Fruit fly (Drosophila melanogaster) whole organism, embryonic: ENCODE data around the gene Slob.

Experiments used
- Bdp1 ChIP-seq: fragments of 200-800 bp; sonication (Bioruptor generic); optimal IDR thresholded peaks from 3 replicates; lab custom pipeline; 2016; ENCODE audit warnings: missing biosample characterization, missing genetic modification characterization
- CG10274 ChIP-seq: fragments of 200-800 bp; sonication (Bioruptor generic); optimal IDR thresholded peaks from 3 replicates; lab custom pipeline; 2017; ENCODE audit warnings: missing biosample characterization, mild to moderate bottlenecking, missing genetic modification characterization
- CG10543 ChIP-seq: fragments of 200-800 bp; sonication (Bioruptor generic); optimal IDR thresholded peaks from 3 replicates; lab custom pipeline; 2017; ENCODE audit warnings: missing biosample characterization, mild to moderate bottlenecking, missing genetic modification characterization, moderate library complexity
- CG10959 ChIP-seq: fragments of 200-800 bp; sonication (Bioruptor generic); IDR thresholded peaks from 2 replicates; pipeline ENCODE4 v1.3.6; 2022; ENCODE audit warnings: missing biosample characterization, missing genetic modification characterization
- CG10979 ChIP-seq: fragments of 200-800 bp; sonication (Bioruptor generic); optimal IDR thresholded peaks from 2 replicates; lab custom pipeline; 2018; ENCODE audit warnings: missing biosample characterization, mild to moderate bottlenecking, missing genetic modification characterization, moderate library complexity
- CG11723 ChIP-seq: fragments of 200-800 bp; sonication (Bioruptor generic); optimal IDR thresholded peaks from 2 replicates; lab custom pipeline; 2017; ENCODE audit warnings: missing biosample characterization, mild to moderate bottlenecking, missing genetic modification characterization
- CG16779 ChIP-seq: fragments of 200-800 bp; sonication (Bioruptor generic); IDR thresholded peaks from 2 replicates; pipeline ENCODE4 v1.3.6; 2022; ENCODE audit warnings: missing biosample characterization, missing genetic modification characterization
- CG17802 ChIP-seq: fragments of 200-800 bp; sonication (Bioruptor generic); optimal IDR thresholded peaks from 2 replicates; lab custom pipeline; 2018; ENCODE audit warnings: missing biosample characterization, mild to moderate bottlenecking, missing genetic modification characterization, moderate library complexity
- CG18599 ChIP-seq: fragments of 200-800 bp; sonication (Bioruptor generic); optimal IDR thresholded peaks from 3 replicates; lab custom pipeline; 2017; ENCODE audit warnings: missing biosample characterization, missing genetic modification characterization, mild to moderate bottlenecking, moderate library complexity, missing genetic modification reagents
- CG2875 ChIP-seq: fragments of 200-800 bp; sonication (Bioruptor generic); optimal IDR thresholded peaks from 2 replicates; lab custom pipeline; 2017; ENCODE audit warnings: missing biosample characterization, mild to moderate bottlenecking, missing genetic modification characterization, missing genetic modification reagents
- CG4360 ChIP-seq: fragments of 200-800 bp; sonication (Bioruptor generic); IDR thresholded peaks from 2 replicates; pipeline ENCODE4 v1.3.6; 2022; ENCODE audit warnings: missing biosample characterization, missing genetic modification characterization
- CG6791 ChIP-seq: fragments of 200-800 bp; sonication (Bioruptor generic); IDR thresholded peaks from 3 replicates; pipeline ENCODE4 v1.3.6; 2022; ENCODE audit warnings: missing biosample characterization, missing genetic modification characterization; ENCODE audit not compliant: partially characterized antibody
- CG7271 ChIP-seq: fragments of 200-800 bp; sonication (Bioruptor generic); optimal IDR thresholded peaks from 2 replicates; lab custom pipeline; 2018; ENCODE audit warnings: missing biosample characterization, mild to moderate bottlenecking, missing genetic modification characterization, moderate library complexity
- CG7928 ChIP-seq: fragments of 200-800 bp; sonication (Bioruptor generic); optimal IDR thresholded peaks from 2 replicates; lab custom pipeline; 2017; ENCODE audit warnings: missing biosample characterization, mild to moderate bottlenecking, missing genetic modification characterization
- CG8281 ChIP-seq: fragments of 200-800 bp; sonication (Bioruptor generic); optimal IDR thresholded peaks from 2 replicates; lab custom pipeline; 2018; ENCODE audit warnings: missing biosample characterization, mild to moderate bottlenecking, missing genetic modification characterization, moderate library complexity
- CG9215 ChIP-seq: fragments of 200-800 bp; sonication (Bioruptor generic); IDR thresholded peaks from 2 replicates; pipeline ENCODE4 v1.3.6; 2022; ENCODE audit warnings: missing biosample characterization, missing genetic modification characterization
- CG9817 ChIP-seq: fragments of 200-800 bp; sonication (Bioruptor generic); optimal IDR thresholded peaks from 2 replicates; lab custom pipeline; 2018; ENCODE audit warnings: missing biosample characterization, mild to moderate bottlenecking, missing genetic modification characterization, moderate library complexity
- Camta ChIP-seq: fragments of 200-800 bp; sonication (Bioruptor generic); optimal IDR thresholded peaks from 2 replicates; lab custom pipeline; 2016; ENCODE audit warnings: missing biosample characterization, missing genetic modification characterization
- CrebB ChIP-seq: fragments of 200-800 bp; sonication (Bioruptor generic); optimal IDR thresholded peaks from 3 replicates; lab custom pipeline; 2018; ENCODE audit warnings: missing biosample characterization, mild to moderate bottlenecking, missing genetic modification characterization
- D ChIP-seq, 2 experiments: fragments of 200-800 bp in 1 of 2; fragments of >200 bp in 1 of 2; sonication (Bioruptor generic) in 1 of 2; optimal IDR thresholded peaks; 2 replicates in 1 of 2; 3 replicates in 1 of 2; lab custom pipeline; 2017; ENCODE audit warnings: mild to moderate bottlenecking in 1 of 2, missing biosample characterization in 1 of 2, missing genetic modification characterization in 1 of 2, missing genetic modification reagents in 1 of 2
- Gsc ChIP-seq: fragments of 200-800 bp; sonication (Bioruptor generic); IDR thresholded peaks from 2 replicates; pipeline ENCODE4 v1.3.6; 2022; ENCODE audit warnings: missing biosample characterization, missing genetic modification characterization
- Gug ChIP-seq: fragments of 200-800 bp; sonication (Bioruptor generic); IDR thresholded peaks from 4 replicates; pipeline ENCODE4 v1.3.6; 2022; ENCODE audit warnings: missing biosample characterization, missing genetic modification characterization
- Hmr ChIP-seq: fragments of 200-800 bp; sonication (Bioruptor generic); optimal IDR thresholded peaks from 3 replicates; lab custom pipeline; 2017; ENCODE audit warnings: mild to moderate bottlenecking, missing biosample characterization, missing genetic modification reagents, missing genetic modification characterization
- Hr39 ChIP-seq: fragments of >200 bp; optimal IDR thresholded peaks from 2 replicates; lab custom pipeline; 2017
- Lim3 ChIP-seq: fragments of 200-800 bp; sonication (Bioruptor generic); IDR thresholded peaks from 2 replicates; pipeline ENCODE4 v1.3.6; 2022; ENCODE audit warnings: missing biosample characterization, missing genetic modification characterization
- Mes4 ChIP-seq: fragments of 200-800 bp; sonication (Bioruptor generic); optimal IDR thresholded peaks from 2 replicates; lab custom pipeline; 2016; ENCODE audit warnings: missing biosample characterization, missing genetic modification characterization
- NC2β ChIP-seq: fragments of 200-800 bp; sonication (Bioruptor generic); optimal IDR thresholded peaks from 2 replicates; lab custom pipeline; 2016; ENCODE audit warnings: missing biosample characterization, missing genetic modification characterization
- Neu2 ChIP-seq: fragments of 200-800 bp; sonication (Bioruptor generic); optimal IDR thresholded peaks from 3 replicates; lab custom pipeline; 2016; ENCODE audit warnings: missing biosample characterization, missing genetic modification characterization, borderline replicate concordance
- Oli ChIP-seq: fragments of 200-800 bp; sonication (Bioruptor generic); optimal IDR thresholded peaks from 2 replicates; lab custom pipeline; 2018; ENCODE audit warnings: missing biosample characterization, mild to moderate bottlenecking, missing genetic modification characterization, moderate library complexity
- Side ChIP-seq: fragments of 200-800 bp; sonication (Bioruptor generic); optimal IDR thresholded peaks from 2 replicates; lab custom pipeline; 2016; ENCODE audit warnings: missing biosample characterization, missing genetic modification characterization
- Sry-β ChIP-seq: fragments of 200-800 bp; sonication (Bioruptor generic); optimal IDR thresholded peaks from 2 replicates; lab custom pipeline; 2018; ENCODE audit warnings: missing biosample characterization, mild to moderate bottlenecking, missing genetic modification characterization, moderate library complexity
- YL-1 ChIP-seq: fragments of 200-800 bp; sonication (Bioruptor generic); optimal IDR thresholded peaks from 3 replicates; lab custom pipeline; 2017; ENCODE audit warnings: missing biosample characterization, mild to moderate bottlenecking, missing genetic modification characterization
- aop ChIP-seq: fragments of 200-800 bp; sonication (Bioruptor generic); IDR thresholded peaks from 2 replicates; pipeline ENCODE4 v1.3.6; 2022; ENCODE audit warnings: missing biosample characterization, missing genetic modification characterization
- ap ChIP-seq: fragments of 200-800 bp; sonication (Bioruptor generic); IDR thresholded peaks from 2 replicates; pipeline ENCODE4 v1.3.6; 2022; ENCODE audit warnings: missing biosample characterization, missing genetic modification characterization
- bab2 ChIP-seq: fragments of 200-800 bp; sonication (Bioruptor generic); optimal IDR thresholded peaks from 2 replicates; lab custom pipeline; 2016; ENCODE audit warnings: missing biosample characterization, missing genetic modification characterization
- btn ChIP-seq: fragments of 200-800 bp; sonication (Bioruptor generic); optimal IDR thresholded peaks from 2 replicates; lab custom pipeline; 2016; ENCODE audit warnings: missing biosample characterization, missing genetic modification characterization
- cad ChIP-seq: fragments of >200 bp; optimal IDR thresholded peaks from 2 replicates; lab custom pipeline; 2017; ENCODE audit warnings: missing biosample characterization, missing genetic modification characterization
- crc ChIP-seq: fragments of 200-800 bp; sonication (Bioruptor generic); optimal IDR thresholded peaks from 2 replicates; lab custom pipeline; 2016; ENCODE audit warnings: missing biosample characterization, missing genetic modification characterization
- croc ChIP-seq: fragments of 200-800 bp; sonication (Bioruptor generic); conservative IDR thresholded peaks from 3 replicates; pipeline ENCODE4 v1.3.6; 2022; ENCODE audit warnings: missing biosample characterization, missing genetic modification characterization
- dimm ChIP-seq: fragments of 200-800 bp; sonication (Bioruptor generic); IDR thresholded peaks from 2 replicates; pipeline ENCODE4 v1.3.6; 2022; ENCODE audit warnings: missing biosample characterization, missing genetic modification characterization
- eve ChIP-seq, 2 experiments: fragments of >200 bp; optimal IDR thresholded peaks; 2 replicates each; lab custom pipeline; 2017; ENCODE audit warnings: missing biosample characterization in 2 of 2, missing genetic modification characterization in 2 of 2
- hth ChIP-seq: fragments of >200 bp; optimal IDR thresholded peaks from 2 replicates; lab custom pipeline; 2017; ENCODE audit warnings: inconsistent platforms
- jing ChIP-seq: fragments of 200-800 bp; sonication (Bioruptor generic); optimal IDR thresholded peaks from 2 replicates; lab custom pipeline; 2018; ENCODE audit warnings: missing biosample characterization, mild to moderate bottlenecking, missing genetic modification characterization
- lab ChIP-seq: fragments of 200-800 bp; sonication (Bioruptor generic); optimal IDR thresholded peaks from 3 replicates; lab custom pipeline; 2017; ENCODE audit warnings: missing biosample characterization, missing genetic modification characterization, mild to moderate bottlenecking, moderate library complexity, missing genetic modification reagents
- nerfin-2 ChIP-seq: fragments of 200-800 bp; sonication (Bioruptor generic); IDR thresholded peaks from 2 replicates; pipeline ENCODE4 v1.3.6; 2022; ENCODE audit warnings: missing biosample characterization, missing genetic modification characterization; ENCODE audit not compliant: partially characterized antibody
- phol ChIP-seq: fragments of 200-800 bp; sonication (Bioruptor generic); optimal IDR thresholded peaks from 3 replicates; lab custom pipeline; 2018; ENCODE audit warnings: missing biosample characterization, mild to moderate bottlenecking, missing genetic modification characterization, moderate library complexity
- pzg ChIP-seq: fragments of 200-800 bp; sonication (Bioruptor generic); optimal IDR thresholded peaks from 3 replicates; lab custom pipeline; 2018; ENCODE audit warnings: missing biosample characterization, mild to moderate bottlenecking, missing genetic modification characterization, moderate library complexity
- ranshi ChIP-seq: fragments of 200-800 bp; sonication (Bioruptor generic); IDR thresholded peaks from 2 replicates; pipeline ENCODE4 v1.3.6; 2022; ENCODE audit warnings: missing biosample characterization, missing genetic modification characterization
- ro ChIP-seq: fragments of 200-800 bp; sonication (Bioruptor generic); IDR thresholded peaks from 2 replicates; pipeline ENCODE4 v1.3.6; 2022; ENCODE audit warnings: missing biosample characterization, missing genetic modification characterization
- sens ChIP-seq: fragments of 200-800 bp; sonication (Bioruptor generic); peaks from one replicate; lab custom pipeline; 2016; ENCODE audit warnings: missing biosample characterization, missing genetic modification characterization
- sob ChIP-seq: fragments of 200-800 bp; sonication (Bioruptor generic); IDR thresholded peaks from 2 replicates; pipeline ENCODE4 v1.3.6; 2022; ENCODE audit warnings: missing biosample characterization, missing genetic modification characterization
- toy ChIP-seq: fragments of 200-800 bp; sonication (Bioruptor generic); IDR thresholded peaks from 2 replicates; pipeline ENCODE4 v1.3.6; 2022; ENCODE audit warnings: missing biosample characterization, missing genetic modification characterization

Slob gene

DNA sequence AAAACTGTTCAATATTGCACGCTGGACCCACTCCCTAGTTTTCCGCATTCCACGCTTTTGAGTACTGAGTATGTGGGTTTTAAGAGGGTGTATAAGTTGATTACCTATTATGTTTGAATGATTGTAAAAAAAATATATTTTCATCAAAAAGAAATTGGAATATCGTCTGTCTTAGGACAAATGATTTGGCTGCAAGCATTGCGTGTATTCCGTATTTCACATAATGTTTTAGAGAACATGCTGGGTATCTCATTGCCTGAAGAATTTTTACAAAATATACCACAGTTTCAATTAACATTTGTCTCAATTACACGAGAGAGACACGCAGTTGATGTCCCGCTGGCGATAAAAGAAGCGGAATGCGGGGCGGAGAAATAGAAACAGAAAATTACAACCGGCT, 42.1 kb downstream of the Slob start (continued):
- TF ChIP-seq Gsc: no peak
- no peak for TF ChIP-seq YL-1
- TF ChIP-seq CG17802: no peak
- no peak for TF ChIP-seq CG7928 (GFP tag; lab: Kevin White, UChicago)
- no peak for TF ChIP-seq aop
- TF ChIP-seq Hr39: no peak
- no peak for TF ChIP-seq toy (GFP tag; lab: Robert Waterston, UW)
- no peak for TF ChIP-seq Bdp1 (GFP tag; lab: Kevin White, UChicago)
- 0 out of 4 replicates have a peak, but pooled peaks have one; percentile 25 for TF ChIP-seq Gug (GFP tag; lab: Robert Waterston, UW)
- no peak for TF ChIP-seq CrebB (tag; lab: Kevin White, UChicago)
- TF ChIP-seq CG16779 (GFP tag; lab: Robert Waterston, UW): no peak
- TF ChIP-seq CG18599 (GFP tag; lab: Kevin White, UChicago): no peak
- TF ChIP-seq crc (GFP tag; lab: Kevin White, UChicago): no peak
- TF ChIP-seq croc (GFP tag; lab: Robert Waterston, UW): no peak
- no peak for TF ChIP-seq dimm (GFP tag; lab: Robert Waterston, UW)
- TF ChIP-seq phol (tag; lab: Kevin White, UChicago): peak; percentile 64
- TF ChIP-seq CG10274: peak; percentile 1
- TF ChIP-seq Oli (tag; lab: Kevin White, UChicago): peak; percentile 52
- peak; percentile 29 for TF ChIP-seq Neu2 (GFP tag; lab: Kevin White, UChicago)
- TF ChIP-seq CG10959 (GFP tag; lab: Robert Waterston, UW): peak; percentile 56
- TF ChIP-seq CG9817 (tag; lab: Kevin White, UChicago): no peak
- no peak for TF ChIP-seq ap (GFP tag; lab: Robert Waterston, UW)
- no peak for TF ChIP-seq Sry-β
- TF ChIP-seq NC2β (GFP tag; lab: Kevin White, UChicago): peak; percentile 56
- peak; percentile 55 for TF ChIP-seq Camta (GFP tag; lab: Kevin White, UChicago)
- TF ChIP-seq CG7271 (tag; lab: Kevin White, UChicago): peak; percentile 38
- no peak for TF ChIP-seq sob (GFP tag; lab: Robert Waterston, UW)
- TF ChIP-seq CG6791 (GFP tag; lab: Robert Waterston, UW): no peak
- TF ChIP-seq jing: no peak
- no peak for TF ChIP-seq CG11723 (GFP tag; lab: Kevin White, UChicago)
- TF ChIP-seq CG8281 (tag; lab: Kevin White, UChicago): no peak
- peak; percentile 52 for TF ChIP-seq lab (GFP tag; lab: Kevin White, UChicago)
- peak; percentile 37; the same call in 1 of the 2 replicates for TF ChIP-seq ranshi (GFP tag; lab: Robert Waterston, UW)
- TF ChIP-seq eve (GFP tag; optimal IDR thresholded peaks at IDR 0.05; lab: Kevin White, UChicago): no peak
- no peak for TF ChIP-seq CG10543 (GFP tag; lab: Kevin White, UChicago)
- no peak for TF ChIP-seq ro (GFP tag; lab: Robert Waterston, UW)
- peak; percentile 38; the same call in 1 of the 2 replicates for TF ChIP-seq CG4360
- peak; percentile 47 for TF ChIP-seq hth (lab: Kevin White, UChicago)
- TF ChIP-seq cad (GFP tag; lab: Kevin White, UChicago): no peak
- TF ChIP-seq sens (GFP tag; lab: Kevin White, UChicago): peak; percentile 48
- TF ChIP-seq btn (GFP tag; lab: Kevin White, UChicago): peak; percentile 22
- TF ChIP-seq nerfin-2: no peak
- peak; percentile 75 for TF ChIP-seq CG10979 (tag; lab: Kevin White, UChicago)
- no peak for TF ChIP-seq Lim3
- peak; percentile 50 for TF ChIP-seq Mes4 (GFP tag; lab: Kevin White, UChicago)
- peak; percentile 8 for TF ChIP-seq CG2875 (GFP tag; lab: Kevin White, UChicago)
- peak; percentile 18 for TF ChIP-seq Side (GFP tag; lab: Kevin White, UChicago)
- no peak for TF ChIP-seq D (optimal IDR thresholded peaks at IDR 0.05; lab: Kevin White, UChicago)
- peak; percentile 55 for TF ChIP-seq D (GFP tag; optimal IDR thresholded peaks at IDR 0.05; lab: Kevin White, UChicago)
- peak; percentile 28 for TF ChIP-seq bab2 (GFP tag; lab: Kevin White, UChicago)
- TF ChIP-seq CG9215 (GFP tag; lab: Robert Waterston, UW): no peak
- peak; percentile 1 for TF ChIP-seq Hmr (GFP tag; lab: Kevin White, UChicago)
- TF ChIP-seq pzg (GFP tag; lab: Kevin White, UChicago): no peak
